Worm (Caenorhabditis elegans) whole organism, L2 larva: Measurements from ENCODE around the gene nlp-3.

Experiments used
- C34F6.9 ChIP-seq: fragments of 150-350 bp; optimal IDR thresholded peaks from 2 replicates; lab custom pipeline; 2014; ENCODE audit warnings: missing biosample characterization, missing genetic modification characterization
- F13H6.1 ChIP-seq: sonication (generic microtip); optimal IDR thresholded peaks from 2 replicates; lab custom pipeline; 2016; ENCODE audit warnings: missing genetic modification characterization, missing compliant biosample characterization
- R02D3.7 ChIP-seq: fragments of 150-350 bp; optimal IDR thresholded peaks from 2 replicates; lab custom pipeline; 2014; ENCODE audit warnings: missing biosample characterization, missing genetic modification characterization
- Y55F3AM.14 ChIP-seq: fragments of 200-800 bp; sonication (Bioruptor generic); optimal IDR thresholded peaks from 2 replicates; lab custom pipeline; 2018; ENCODE audit warnings: mild to moderate bottlenecking, missing genetic modification characterization, missing compliant biosample characterization
- ZK546.5 ChIP-seq: sonication (generic microtip); optimal IDR thresholded peaks from 2 replicates; lab custom pipeline; 2017; ENCODE audit warnings: missing biosample characterization, missing genetic modification characterization
- alr-1 ChIP-seq: fragments of 150-350 bp; optimal IDR thresholded peaks from 2 replicates; lab custom pipeline; 2014; ENCODE audit warnings: missing biosample characterization, missing genetic modification characterization
- aly-2 ChIP-seq: fragments of 150-350 bp; optimal IDR thresholded peaks from 2 replicates; lab custom pipeline; 2014; ENCODE audit warnings: missing biosample characterization, missing genetic modification characterization
- ama-1 ChIP-seq: fragments of 150-350 bp; optimal IDR thresholded peaks from 2 replicates; lab custom pipeline; 2018; ENCODE audit warnings: inconsistent platforms
- blmp-1 ChIP-seq: sonication (generic microtip); optimal IDR thresholded peaks from 2 replicates; lab custom pipeline; 2017; ENCODE audit warnings: missing genetic modification characterization, mild to moderate bottlenecking, missing compliant biosample characterization, antibody characterized with exemption, moderate library complexity; ENCODE audit not compliant: insufficient read depth
- ceh-16 ChIP-seq: fragments of 150-350 bp; optimal IDR thresholded peaks from 2 replicates; lab custom pipeline; 2014; ENCODE audit warnings: missing biosample characterization, missing genetic modification characterization
- ceh-82 ChIP-seq: fragments of 150-350 bp; optimal IDR thresholded peaks from 2 replicates; lab custom pipeline; 2014; ENCODE audit warnings: missing biosample characterization, missing genetic modification characterization
- crh-2 ChIP-seq: sonication (generic microtip); optimal IDR thresholded peaks from 2 replicates; lab custom pipeline; 2017; ENCODE audit warnings: missing biosample characterization, missing genetic modification characterization
- dmd-4 ChIP-seq: sonication (generic microtip); optimal IDR thresholded peaks from 2 replicates; lab custom pipeline; 2017; ENCODE audit warnings: missing biosample characterization, missing genetic modification characterization
- egl-27 ChIP-seq: sonication (generic microtip); optimal IDR thresholded peaks from 3 replicates; lab custom pipeline; 2017; ENCODE audit warnings: missing biosample characterization, missing genetic modification reagents, missing genetic modification characterization
- elt-1 ChIP-seq: fragments of 150-350 bp; optimal IDR thresholded peaks from 2 replicates; lab custom pipeline; 2014; ENCODE audit warnings: missing biosample characterization, missing genetic modification characterization
- elt-3 ChIP-seq: sonication (generic microtip); optimal IDR thresholded peaks from 2 replicates; lab custom pipeline; 2017; ENCODE audit warnings: missing biosample characterization, missing genetic modification characterization
- fos-1 ChIP-seq: fragments of 150-350 bp; optimal IDR thresholded peaks from 2 replicates; lab custom pipeline; 2014; ENCODE audit warnings: missing biosample characterization, missing genetic modification characterization
- gmeb-1 ChIP-seq: fragments of 150-350 bp; optimal IDR thresholded peaks from 2 replicates; lab custom pipeline; 2014; ENCODE audit warnings: missing biosample characterization, missing genetic modification characterization
- lin-11 ChIP-seq: fragments of 150-350 bp; sonication (generic microtip); optimal IDR thresholded peaks from 2 replicates; lab custom pipeline; 2014; ENCODE audit warnings: missing biosample characterization, missing genetic modification characterization, inconsistent platforms, mixed read lengths
- lin-13 ChIP-seq: fragments of 150-350 bp; optimal IDR thresholded peaks from 2 replicates; lab custom pipeline; 2014; ENCODE audit warnings: missing biosample characterization, missing genetic modification reagents, missing genetic modification characterization
- lin-39 ChIP-seq: fragments of 150-350 bp; optimal IDR thresholded peaks from 2 replicates; lab custom pipeline; 2014; ENCODE audit warnings: missing biosample characterization, missing genetic modification reagents, missing genetic modification characterization
- lsy-2 ChIP-seq, 2 experiments: fragments of 150-350 bp in 1 of 2; sonication (generic microtip) in 1 of 2; optimal IDR thresholded peaks; 2 replicates each; lab custom pipeline; 2014 to 2017; ENCODE audit warnings: missing biosample characterization in 2 of 2, missing genetic modification characterization in 2 of 2
- mab-5 ChIP-seq: fragments of 150-350 bp; optimal IDR thresholded peaks from 2 replicates; lab custom pipeline; 2014; ENCODE audit warnings: missing biosample characterization, missing genetic modification characterization
- mbf-1 ChIP-seq: sonication (generic microtip); optimal IDR thresholded peaks from 2 replicates; lab custom pipeline; 2017; ENCODE audit warnings: missing biosample characterization, missing genetic modification characterization
- mdl-1 ChIP-seq, 2 experiments: fragments of 150-350 bp in 1 of 2; sonication (generic microtip) in 1 of 2; optimal IDR thresholded peaks; 2 replicates each; lab custom pipeline; 2017; ENCODE audit warnings: missing biosample characterization in 2 of 2, missing genetic modification characterization in 2 of 2
- nhr-10 ChIP-seq: sonication (generic microtip); optimal IDR thresholded peaks from 2 replicates; lab custom pipeline; 2017; ENCODE audit warnings: missing biosample characterization, missing genetic modification characterization
- nhr-11 ChIP-seq: fragments of 150-350 bp; optimal IDR thresholded peaks from 2 replicates; lab custom pipeline; 2014; ENCODE audit warnings: missing biosample characterization, missing genetic modification characterization
- nhr-12 ChIP-seq: fragments of 150-350 bp; optimal IDR thresholded peaks from 2 replicates; lab custom pipeline; 2014; ENCODE audit warnings: missing biosample characterization, missing genetic modification characterization
- nhr-129 ChIP-seq: fragments of 150-350 bp; optimal IDR thresholded peaks from 2 replicates; lab custom pipeline; 2014; ENCODE audit warnings: missing biosample characterization, missing genetic modification characterization
- nhr-21 ChIP-seq: fragments of 150-350 bp; optimal IDR thresholded peaks from 2 replicates; lab custom pipeline; 2014; ENCODE audit warnings: missing biosample characterization, missing genetic modification characterization
- nhr-23 ChIP-seq: fragments of 150-350 bp; optimal IDR thresholded peaks from 2 replicates; lab custom pipeline; 2014; ENCODE audit warnings: missing biosample characterization, missing genetic modification reagents, missing genetic modification characterization
- nhr-237 ChIP-seq: fragments of 150-350 bp; optimal IDR thresholded peaks from 2 replicates; lab custom pipeline; 2014; ENCODE audit warnings: missing biosample characterization, missing genetic modification characterization
- nhr-25 ChIP-seq: fragments of 150-350 bp; sonication (generic microtip); optimal IDR thresholded peaks from 3 replicates; lab custom pipeline; 2014; ENCODE audit warnings: missing biosample characterization, missing genetic modification characterization
- nhr-6 ChIP-seq: fragments of 150-350 bp; optimal IDR thresholded peaks from 2 replicates; lab custom pipeline; 2014; ENCODE audit warnings: missing biosample characterization, missing genetic modification characterization
- nhr-77 ChIP-seq: fragments of 150-350 bp; optimal IDR thresholded peaks from 2 replicates; lab custom pipeline; 2014; ENCODE audit warnings: missing biosample characterization, missing genetic modification characterization
- peb-1 ChIP-seq: fragments of 150-350 bp; optimal IDR thresholded peaks from 2 replicates; lab custom pipeline; 2014; ENCODE audit warnings: missing biosample characterization, missing genetic modification characterization
- sem-4 ChIP-seq: fragments of 150-350 bp; optimal IDR thresholded peaks from 2 replicates; lab custom pipeline; 2014; ENCODE audit warnings: missing biosample characterization, missing genetic modification reagents, missing genetic modification characterization
- skn-1 ChIP-seq: sonication (generic microtip); optimal IDR thresholded peaks from 2 replicates; lab custom pipeline; 2017; ENCODE audit warnings: missing biosample characterization, missing genetic modification characterization
- sma-3 ChIP-seq: sonication (generic microtip); optimal IDR thresholded peaks from 2 replicates; lab custom pipeline; 2016; ENCODE audit warnings: missing genetic modification reagents, missing genetic modification characterization, missing compliant biosample characterization
- sma-9 ChIP-seq, 2 experiments: fragments of 150-350 bp in 1 of 2; sonication (generic microtip) in 1 of 2; optimal IDR thresholded peaks; 2 replicates each; lab custom pipeline; 2014 to 2016; ENCODE audit warnings: missing genetic modification characterization in 2 of 2, mild to moderate bottlenecking in 1 of 2, missing biosample characterization in 1 of 2, missing compliant biosample characterization in 1 of 2, missing genetic modification reagents in 1 of 2, moderate library complexity in 1 of 2
- snpc-4 ChIP-seq: fragments of 150-350 bp; optimal IDR thresholded peaks from 2 replicates; lab custom pipeline; 2014; ENCODE audit warnings: missing biosample characterization, missing genetic modification characterization
- unc-39 ChIP-seq: fragments of 150-350 bp; optimal IDR thresholded peaks from 2 replicates; lab custom pipeline; 2014; ENCODE audit warnings: missing biosample characterization, missing genetic modification characterization
- unc-55 ChIP-seq: fragments of 150-350 bp; sonication (generic microtip); optimal IDR thresholded peaks from 3 replicates; lab custom pipeline; 2014; ENCODE audit warnings: missing biosample characterization, missing genetic modification reagents, missing genetic modification characterization
- unc-62 ChIP-seq: fragments of 150-350 bp; optimal IDR thresholded peaks from 2 replicates; lab custom pipeline; 2014; ENCODE audit warnings: missing biosample characterization, missing genetic modification reagents, missing genetic modification characterization
- zag-1 ChIP-seq: fragments of 150-350 bp; optimal IDR thresholded peaks from 2 replicates; lab custom pipeline; 2014; ENCODE audit warnings: missing biosample characterization, missing genetic modification characterization
- ztf-1 ChIP-seq: fragments of 200-800 bp; sonication (Bioruptor generic); conservative IDR thresholded peaks from 2 replicates; pipeline ENCODE4 v1.3.6; 2022; ENCODE audit warnings: missing genetic modification characterization, missing compliant biosample characterization
- ztf-11 ChIP-seq: sonication (generic microtip); optimal IDR thresholded peaks from 2 replicates; lab custom pipeline; 2017; ENCODE audit warnings: missing biosample characterization, missing genetic modification characterization
- ztf-4 ChIP-seq: fragments of 150-350 bp; optimal IDR thresholded peaks from 2 replicates; lab custom pipeline; 2014; ENCODE audit warnings: missing biosample characterization, missing genetic modification characterization

nlp-3 gene

DNA sequence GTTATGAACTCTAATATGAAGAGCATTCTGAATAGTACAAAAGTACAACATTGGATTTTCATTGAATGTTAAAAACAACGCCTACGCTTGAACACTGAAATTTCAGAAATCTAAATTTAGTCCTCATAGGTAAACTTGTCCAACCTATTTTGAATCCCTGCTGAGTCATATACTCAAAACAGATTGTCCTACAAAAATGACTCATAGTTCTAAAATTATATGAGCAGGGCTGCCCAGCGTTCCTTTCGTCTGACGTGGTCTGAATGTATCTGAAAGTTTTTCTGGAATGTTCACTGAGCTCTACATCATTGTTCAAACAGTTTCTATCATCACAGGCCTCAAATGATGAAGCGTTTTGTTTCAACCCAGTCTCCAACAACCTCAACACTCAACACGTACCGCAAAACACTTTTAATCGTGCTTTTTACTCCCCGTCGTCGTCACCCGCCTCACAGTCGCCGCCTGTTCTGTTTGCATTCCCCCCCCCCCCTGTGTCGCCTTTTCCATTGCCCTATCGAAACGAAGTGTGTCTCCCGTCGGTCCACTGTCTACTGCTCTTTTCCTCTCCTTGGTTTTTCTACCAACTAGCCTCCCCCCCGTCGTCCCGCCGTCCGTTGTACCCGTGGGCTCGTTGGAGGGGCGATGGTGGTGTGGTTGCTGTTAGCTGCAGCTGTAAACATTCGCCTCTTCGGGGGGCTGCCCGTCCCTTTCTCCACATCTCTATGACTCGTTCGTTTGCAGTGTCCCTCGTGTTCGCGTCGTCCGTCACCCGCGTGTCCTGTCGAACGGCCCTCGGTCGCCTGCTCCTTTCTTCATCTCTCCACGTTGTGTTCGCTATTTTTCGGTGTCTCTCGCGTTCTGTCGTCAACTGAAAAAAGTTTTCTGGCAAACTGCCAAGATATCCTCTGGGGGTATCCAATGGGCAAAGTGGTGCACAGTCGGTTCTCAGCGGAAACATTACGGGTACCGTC, 34.2 kb downstream of the nlp-3 start:
- TF ChIP-seq peb-1 (tag; lab: Kevin White, UChicago): no peak
- no peak for TF ChIP-seq ZK546.5 (tag; lab: Kevin White, UChicago)
- peak; percentile 34 for TF ChIP-seq fos-1
- peak; percentile 63 for TF ChIP-seq sma-3
- no peak for TF ChIP-seq nhr-11 (tag; lab: Kevin White, UChicago)
- peak; percentile 38 for TF ChIP-seq egl-27
- TF ChIP-seq gmeb-1 (tag; lab: Kevin White, UChicago): peak; percentile 20
- TF ChIP-seq ztf-11 (tag; lab: Kevin White, UChicago): no peak
- peak; percentile 39 for TF ChIP-seq blmp-1 (tag; lab: Kevin White, UChicago)
- no peak for TF ChIP-seq nhr-77 (tag; lab: Kevin White, UChicago)
- TF ChIP-seq lsy-2 (tag; optimal IDR thresholded peaks at IDR 0.05; lab: Kevin White, UChicago): peak in 1 of 2 experiments; percentile 50
- TF ChIP-seq F13H6.1 (tag; lab: Kevin White, UChicago): peak; percentile 90
- TF ChIP-seq unc-55: peak; percentile 14
- no peak for TF ChIP-seq skn-1
- TF ChIP-seq ceh-82 (tag; lab: Kevin White, UChicago): no peak
- no peak for TF ChIP-seq zag-1 (tag; lab: Kevin White, UChicago)
- TF ChIP-seq nhr-25 (tag; lab: Kevin White, UChicago): peak; percentile 57
- TF ChIP-seq nhr-23 (tag; lab: Kevin White, UChicago): no peak
- no peak for TF ChIP-seq mbf-1
- no peak for TF ChIP-seq unc-62 (GFP tag; lab: Kevin White, UChicago)
- peak; percentile 63 to 86 for TF ChIP-seq mdl-1 (tag; optimal IDR thresholded peaks at IDR 0.05; lab: Kevin White, UChicago)
- no peak for TF ChIP-seq elt-1
- TF ChIP-seq nhr-12 (tag; lab: Kevin White, UChicago): no peak
- no peak for TF ChIP-seq nhr-21
- TF ChIP-seq nhr-237 (tag; lab: Kevin White, UChicago): no peak
- TF ChIP-seq Y55F3AM.14 (GFP tag; lab: Kevin White, UChicago): peak; percentile 24
- no peak for TF ChIP-seq aly-2 (tag; lab: Kevin White, UChicago)
- TF ChIP-seq C34F6.9: peak; percentile 31
- TF ChIP-seq sma-9 (GFP tag; optimal IDR thresholded peaks at IDR 0.05; lab: Kevin White, UChicago): peak; percentile 64
- no peak for TF ChIP-seq sma-9 (tag; optimal IDR thresholded peaks at IDR 0.05; lab: Kevin White, UChicago)
- peak; percentile 45 for TF ChIP-seq mab-5
- TF ChIP-seq lin-11 (tag; lab: Kevin White, UChicago): no peak
- peak; percentile 80 for TF ChIP-seq ama-1 (lab: Kevin White, UChicago)
- no peak for TF ChIP-seq snpc-4 (tag; lab: Kevin White, UChicago)
- peak; percentile 24 for TF ChIP-seq ceh-16
- peak; percentile 20 for TF ChIP-seq nhr-6 (tag; lab: Kevin White, UChicago)
- TF ChIP-seq nhr-10 (tag; lab: Kevin White, UChicago): no peak
- TF ChIP-seq ztf-1 (GFP tag; lab: Robert Waterston, UW): no peak
- no peak for TF ChIP-seq lin-39 (tag; lab: Kevin White, UChicago)
- peak; percentile 61 for TF ChIP-seq nhr-129
- peak; percentile 70 for TF ChIP-seq sem-4 (tag; lab: Kevin White, UChicago)
- no peak for TF ChIP-seq R02D3.7 (tag; lab: Kevin White, UChicago)
- TF ChIP-seq ztf-4 (tag; lab: Kevin White, UChicago): no peak
- TF ChIP-seq alr-1 (tag; lab: Kevin White, UChicago): no peak
- no peak for TF ChIP-seq unc-39 (tag; lab: Kevin White, UChicago)
- no peak for TF ChIP-seq dmd-4 (tag; lab: Kevin White, UChicago)
- peak; percentile 4 for TF ChIP-seq lin-13 (GFP tag; lab: Kevin White, UChicago)
- TF ChIP-seq elt-3 (tag; lab: Kevin White, UChicago): no peak
- peak; percentile 47 for TF ChIP-seq crh-2
